Worm (Caenorhabditis elegans) whole organism, early embryonic: Measurements from ENCODE around the gene fbxc-52.
"Not testable (repeated sequence)": the region's sequence is repeated elsewhere in the genome, so short reads cannot be mapped to it uniquely, and the experiment has no call there.

Experiments
- B0310.2 ChIP-seq: sonication (generic microtip); optimal IDR thresholded peaks from 2 replicates; lab custom pipeline; 2016; ENCODE audit warnings: mild to moderate bottlenecking, missing genetic modification characterization, missing compliant biosample characterization
- F13C5.2 ChIP-seq: sonication (generic microtip); optimal IDR thresholded peaks from 2 replicates; lab custom pipeline; 2017; ENCODE audit warnings: mild to moderate bottlenecking, missing genetic modification characterization, inconsistent platforms, missing compliant biosample characterization
- aly-1 ChIP-seq: sonication (generic microtip); optimal IDR thresholded peaks from 2 replicates; lab custom pipeline; 2016; ENCODE audit warnings: missing genetic modification characterization, missing compliant biosample characterization
- ama-1 ChIP-seq: fragments of 150-350 bp; optimal IDR thresholded peaks from 2 replicates; lab custom pipeline; 2014
- ceh-13 ChIP-seq: fragments of 200-800 bp; sonication (Bioruptor generic); optimal IDR thresholded peaks from 2 replicates; lab custom pipeline; 2018; ENCODE audit warnings: mild to moderate bottlenecking, missing genetic modification characterization, missing compliant biosample characterization
- ceh-36 ChIP-seq: sonication (generic microtip); optimal IDR thresholded peaks from 2 replicates; lab custom pipeline; 2016; ENCODE audit warnings: missing genetic modification characterization, inconsistent platforms, missing compliant biosample characterization
- ets-7 ChIP-seq: sonication (generic microtip); optimal IDR thresholded peaks from 2 replicates; lab custom pipeline; 2016; ENCODE audit warnings: missing genotype, missing genetic modification characterization, missing compliant biosample characterization
- flt-1 ChIP-seq: fragments of 200-800 bp; sonication (Bioruptor generic); IDR thresholded peaks from 2 replicates; pipeline ENCODE4 v1.3.6; 2022; ENCODE audit warnings: missing genetic modification characterization, missing compliant biosample characterization
- hmbx-1 ChIP-seq: sonication (generic microtip); optimal IDR thresholded peaks from 2 replicates; lab custom pipeline; 2016; ENCODE audit warnings: mild to moderate bottlenecking, missing genetic modification characterization, missing compliant biosample characterization
- hmg-4 ChIP-seq: fragments of 200-800 bp; sonication (Bioruptor generic); optimal IDR thresholded peaks from 2 replicates; lab custom pipeline; 2018; ENCODE audit warnings: mild to moderate bottlenecking, missing genetic modification characterization, missing compliant biosample characterization
- hnd-1 ChIP-seq: sonication (generic microtip); optimal IDR thresholded peaks from 2 replicates; lab custom pipeline; 2016; ENCODE audit warnings: missing genetic modification characterization, missing compliant biosample characterization
- pes-1 ChIP-seq: fragments of 200-800 bp; sonication (Bioruptor generic); IDR thresholded peaks from 2 replicates; pipeline ENCODE4 v1.3.6; 2022; ENCODE audit warnings: missing genetic modification reagents, missing genetic modification characterization, missing compliant biosample characterization
- scrt-1 ChIP-seq: fragments of 200-800 bp; sonication (Bioruptor generic); IDR thresholded peaks from 2 replicates; pipeline ENCODE4 v1.3.6; 2022; ENCODE audit warnings: missing genetic modification characterization, missing compliant biosample characterization
- sea-1 ChIP-seq: fragments of 200-800 bp; sonication (Bioruptor generic); conservative IDR thresholded peaks from 2 replicates; pipeline ENCODE4 v1.3.6; 2022; ENCODE audit warnings: missing genetic modification characterization, missing compliant biosample characterization
- tbx-11 ChIP-seq: fragments of 200-800 bp; sonication (Bioruptor generic); IDR thresholded peaks from 2 replicates; pipeline ENCODE4 v1.3.6; 2022; ENCODE audit warnings: missing genetic modification characterization, missing compliant biosample characterization
- tbx-37 ChIP-seq: fragments of 200-800 bp; sonication (Bioruptor generic); conservative IDR thresholded peaks from 2 replicates; pipeline ENCODE4 v1.3.6; 2022; ENCODE audit warnings: missing genetic modification reagents, missing genetic modification characterization, missing compliant biosample characterization
- tra-4 ChIP-seq: sonication (generic microtip); optimal IDR thresholded peaks from 2 replicates; lab custom pipeline; 2017; ENCODE audit warnings: missing genetic modification characterization, missing compliant biosample characterization

Gene fbxc-52

ce11 chrII:3750685-3751084 is 33.6 kb downstream of the fbxc-52 start, which contains the start of gene fbxb-91:
Gene fbxb-91, minus strand, starts transcription at chrII:3750785.
- TF ChIP-seq hmg-4 (GFP tag; lab: Kevin White, UChicago) (no peak), tra-4 (tag; lab: Kevin White, UChicago) (no peak), sea-1 (GFP tag; lab: Robert Waterston, UW) (no peak), tbx-37 (GFP tag; lab: Robert Waterston, UW) (no peak), ama-1 (lab: Kevin White, UChicago) (no peak), ceh-13 (no peak), flt-1 (no peak), aly-1 (tag; lab: Kevin White, UChicago) (no peak)

ce11 chrII:3752184-3752583 is 35.1 kb downstream of the fbxc-52 start, which contains the start of gene sdz-11:
Gene sdz-11, minus strand, starts transcription at chrII:3752284.
- no peak for TF ChIP-seq ceh-13
- no peak for TF ChIP-seq pes-1 (GFP tag; lab: Robert Waterston, UW)
- TF ChIP-seq tra-4 (tag; lab: Kevin White, UChicago) = no peak
- TF ChIP-seq ama-1 (lab: Kevin White, UChicago) = no peak
- TF ChIP-seq B0310.2 (tag; lab: Kevin White, UChicago) = no peak
- no peak for TF ChIP-seq tbx-11 (GFP tag; lab: Robert Waterston, UW)
- no peak for TF ChIP-seq tbx-37 (GFP tag; lab: Robert Waterston, UW)
- no peak for TF ChIP-seq hmbx-1

ce11 chrII:3753598-3753997 is 36.5 kb downstream of the fbxc-52 start, which contains the start of gene rcd-1:
Gene rcd-1, plus strand, starts transcription at chrII:3753898.
- no peak for TF ChIP-seq tbx-11 (GFP tag; lab: Robert Waterston, UW)
- no peak for TF ChIP-seq pes-1 (GFP tag; lab: Robert Waterston, UW)
- no peak for TF ChIP-seq F13C5.2
- no peak for TF ChIP-seq tbx-37 (GFP tag; lab: Robert Waterston, UW)
- no peak for TF ChIP-seq B0310.2 (tag; lab: Kevin White, UChicago)
- TF ChIP-seq sea-1 (GFP tag; lab: Robert Waterston, UW) = no peak
- TF ChIP-seq ama-1 (lab: Kevin White, UChicago) = no peak
- TF ChIP-seq hmbx-1 = no peak

ce11 chrII:3757499-3757898 is 40.4 kb downstream of the fbxc-52 start, which contains the start of gene srx-111:
Gene srx-111, plus strand, starts transcription at chrII:3757799.
- TF ChIP-seq ama-1 (lab: Kevin White, UChicago) (no peak), tbx-11 (GFP tag; lab: Robert Waterston, UW) (no peak), hmbx-1 (no peak), pes-1 (GFP tag; lab: Robert Waterston, UW) (no peak), tbx-37 (GFP tag; lab: Robert Waterston, UW) (no peak), ceh-36 (tag; lab: Kevin White, UChicago) (no peak), tra-4 (tag; lab: Kevin White, UChicago) (no peak), ceh-13 (no peak), hmg-4 (GFP tag; lab: Kevin White, UChicago) (no peak), hnd-1 (tag; lab: Kevin White, UChicago) (no peak), aly-1 (tag; lab: Kevin White, UChicago) (no peak), scrt-1 (no peak), B0310.2 (tag; lab: Kevin White, UChicago) (no peak), sea-1 (GFP tag; lab: Robert Waterston, UW) (no peak), ets-7 (tag; lab: Kevin White, UChicago) (no peak), flt-1 (no peak), F13C5.2 (no peak)

ce11 chrII:3759010-3759409 is 41.9 kb downstream of the fbxc-52 start, which contains the start of gene T24E12.12:
Gene T24E12.12, plus strand, starts transcription at chrII:3759290.
- TF ChIP-seq ceh-36 (tag; lab: Kevin White, UChicago) = no peak
- TF ChIP-seq hmg-4 (GFP tag; lab: Kevin White, UChicago) = no peak
- no peak for TF ChIP-seq hmbx-1

- TF ChIP-seq ceh-36 (tag; lab: Kevin White, UChicago); pes-1 (GFP tag; lab: Robert Waterston, UW); tbx-11 (GFP tag; lab: Robert Waterston, UW): not testable (repeated sequence)
Observed at ce11 chrII:3761599-3761998, 44.5 kb downstream of the fbxc-52 start, which contains the start of gene T24E12.6. Gene T24E12.6, minus strand, starts transcription at chrII:3761699.

- TF ChIP-seq aly-1 (tag; lab: Kevin White, UChicago) = no peak
- TF ChIP-seq tra-4 (tag; lab: Kevin White, UChicago) = no peak
- TF ChIP-seq hmbx-1 = no peak
- no peak for TF ChIP-seq tbx-11 (GFP tag; lab: Robert Waterston, UW)
- TF ChIP-seq scrt-1 = no peak
- no peak for TF ChIP-seq hmg-4 (GFP tag; lab: Kevin White, UChicago)
- TF ChIP-seq hnd-1 (tag; lab: Kevin White, UChicago) = no peak
- TF ChIP-seq B0310.2 (tag; lab: Kevin White, UChicago) = no peak
- no peak for TF ChIP-seq sea-1 (GFP tag; lab: Robert Waterston, UW)
- TF ChIP-seq pes-1 (GFP tag; lab: Robert Waterston, UW) = no peak
- no peak for TF ChIP-seq ama-1 (lab: Kevin White, UChicago)
- TF ChIP-seq tbx-37 (GFP tag; lab: Robert Waterston, UW) = no peak
- TF ChIP-seq F13C5.2 = no peak
- TF ChIP-seq ceh-36 (tag; lab: Kevin White, UChicago) = no peak
- no peak for TF ChIP-seq ceh-13
- TF ChIP-seq flt-1 = no peak
- no peak for TF ChIP-seq ets-7 (tag; lab: Kevin White, UChicago)
Observed at ce11 chrII:3764486-3764885, 47.4 kb downstream of the fbxc-52 start, which contains the start of gene srx-112. Gene srx-112, minus strand, starts transcription at chrII:3764586.
